Fruit fly (Drosophila melanogaster): ENCODE data around the gene CG9119.

CG9119 gene

DNA sequence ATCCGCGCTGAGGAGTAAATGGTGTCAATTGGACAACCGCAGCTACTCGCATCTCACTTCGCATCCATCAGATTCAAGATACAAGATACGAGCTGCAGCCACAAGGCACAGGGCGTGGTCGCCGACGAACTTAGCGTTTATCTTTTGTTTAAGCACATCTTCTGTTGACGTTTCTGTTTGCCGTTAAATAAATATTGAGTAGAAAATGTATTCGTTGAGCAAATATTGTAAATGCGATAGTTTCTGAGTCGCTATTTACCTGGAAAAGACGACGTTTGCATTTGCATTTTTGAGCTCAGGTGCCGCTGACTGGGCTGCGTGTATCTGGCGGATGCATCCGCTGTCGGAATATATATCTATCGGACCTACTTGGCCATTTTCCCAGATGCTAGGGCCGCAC is 38.3 kb downstream of the CG9119 start (continued):
- TF ChIP-seq Jarid2 (GFP tag; optimal IDR thresholded peaks at IDR 0.05) (peak; percentile 32), CG1832 (GFP tag; optimal IDR thresholded peaks at IDR 0.05) (no peak), MBD-R2 (GFP tag; IDR thresholded peaks at IDR 0.05) (no peak), CG15073 (GFP tag; optimal IDR thresholded peaks at IDR 0.05) (no peak), nerfin-1 (tag; optimal IDR thresholded peaks at IDR 0.05) (peak; percentile 71), Elba2 (GFP tag; optimal IDR thresholded peaks at IDR 0.05) (no peak), gsb-n (tag; optimal IDR thresholded peaks at IDR 0.05) (peak; percentile 63), CG18619 (GFP tag; optimal IDR thresholded peaks at IDR 0.05) (peak; percentile 52), grau (tag; optimal IDR thresholded peaks at IDR 0.05) (peak; percentile 14), CG2889 (GFP tag; IDR thresholded peaks at IDR 0.05) (no peak), Optix (GFP tag; IDR thresholded peaks at IDR 0.05) (no peak), pb (GFP tag; optimal IDR thresholded peaks at IDR 0.05) (no peak), Ravus (GFP tag; IDR thresholded peaks at IDR 0.05) (no peak), lmd (GFP tag; IDR thresholded peaks at IDR 0.05) (no peak), salm (tag; optimal IDR thresholded peaks at IDR 0.05) (peak; percentile 64), gcm (GFP tag; optimal IDR thresholded peaks at IDR 0.05) (peak; percentile 65), CG9727 (GFP tag; optimal IDR thresholded peaks at IDR 0.05) (peak; percentile 75), p53 (GFP tag; optimal IDR thresholded peaks at IDR 0.05) (peak; percentile 34), pfk (GFP tag; optimal IDR thresholded peaks at IDR 0.05) (no peak), ara (GFP tag; IDR thresholded peaks at IDR 0.05) (peak; percentile 84), CG12659 (GFP tag; optimal IDR thresholded peaks at IDR 0.05) (peak; percentile 36), sens-2 (GFP tag; IDR thresholded peaks at IDR 0.05) (0 out of 2 replicates have a peak, but pooled peaks have one; percentile 34), CG16815 (GFP tag; optimal IDR thresholded peaks at IDR 0.05) (no peak), CG13296 (GFP tag; optimal IDR thresholded peaks at IDR 0.05) (peak; percentile 3), corto (GFP tag; optimal IDR thresholded peaks at IDR 0.05) (no peak), CG14860 (GFP tag; IDR thresholded peaks at IDR 0.05; ENCODE audit: partially characterized antibody) (no peak), CG10209 (GFP tag; optimal IDR thresholded peaks at IDR 0.05) (peak; percentile 70), ken (GFP tag; IDR thresholded peaks at IDR 0.05) (0 out of 3 replicates have a peak, but pooled peaks have one; percentile 22), CG42726 (GFP tag; IDR thresholded peaks at IDR 0.05; ENCODE audit: partially characterized antibody) (no peak), CG1647 (GFP tag; optimal IDR thresholded peaks at IDR 0.05) (peak; percentile 2), CG7839 (tag; optimal IDR thresholded peaks at IDR 0.05) (peak; percentile 0), Fer3 (tag; optimal IDR thresholded peaks at IDR 0.05) (peak; percentile 36), CG1792 (GFP tag; optimal IDR thresholded peaks at IDR 0.05) (peak; percentile 38), CG18599 (GFP tag; optimal IDR thresholded peaks at IDR 0.05) (peak; percentile 47), Trl (optimal IDR thresholded peaks at IDR 0.05) (no peak), Trl (GFP tag; optimal IDR thresholded peaks at IDR 0.05) (no peak), peb (GFP tag; IDR thresholded peaks at IDR 0.05) (peak; percentile 45; the same call in 1 of the 2 replicates), CG34422 (GFP tag; IDR thresholded peaks at IDR 0.05) (no peak), HLHmδ (GFP tag; optimal IDR thresholded peaks at IDR 0.05) (peak; percentile 10), stwl (tag; optimal IDR thresholded peaks at IDR 0.05) (peak; percentile 1), CG10565 (GFP tag; optimal IDR thresholded peaks at IDR 0.05) (no peak), CG11398 (GFP tag; optimal IDR thresholded peaks at IDR 0.05) (peak; percentile 35), Sry-β (GFP tag; optimal IDR thresholded peaks at IDR 0.05) (peak; percentile 50), CG12104 (GFP tag; optimal IDR thresholded peaks at IDR 0.05) (peak; percentile 54), wek (GFP tag; optimal IDR thresholded peaks at IDR 0.05) (peak; percentile 85), CG5953 (GFP tag; IDR thresholded peaks at IDR 0.05) (peak; percentile 35; the same call in 1 of the 2 replicates), trem (tag; optimal IDR thresholded peaks at IDR 0.05) (no peak), lola (GFP tag; optimal IDR thresholded peaks at IDR 0.05) (peak in 1 of 3 experiments; percentile 60), Kr (GFP tag; optimal IDR thresholded peaks at IDR 0.05) (peak; percentile 94), CG14014 (GFP tag; IDR thresholded peaks at IDR 0.05) (peak; percentile 35; the same call in 1 of the 2 replicates), Atf6 (GFP tag; IDR thresholded peaks at IDR 0.05) (no peak)
